Worm (Caenorhabditis elegans) whole organism, late embryonic: Measurements from ENCODE around the gene C49H3.3.

Experiments
- C08G9.2 ChIP-seq: sonication (generic microtip); optimal IDR thresholded peaks from 2 replicates; lab custom pipeline; 2016; ENCODE audit warnings: mild to moderate bottlenecking, missing genetic modification characterization, moderate library complexity, missing compliant biosample characterization
- C38D4.7 ChIP-seq: fragments of 200-800 bp; sonication (Bioruptor generic); optimal IDR thresholded peaks from 2 replicates; lab custom pipeline; 2018; ENCODE audit warnings: mild to moderate bottlenecking, missing genetic modification characterization, moderate library complexity, missing compliant biosample characterization
- F13H6.1 ChIP-seq: sonication (generic microtip); optimal IDR thresholded peaks from 2 replicates; lab custom pipeline; 2016; ENCODE audit warnings: missing genetic modification characterization, missing compliant biosample characterization
- K02D7.2 ChIP-seq: sonication (generic microtip); optimal IDR thresholded peaks from 2 replicates; lab custom pipeline; 2017; ENCODE audit warnings: mild to moderate bottlenecking, missing genetic modification characterization, missing compliant biosample characterization
- T23F11.4 ChIP-seq: fragments of 200-800 bp; sonication (Bioruptor generic); optimal IDR thresholded peaks from 2 replicates; lab custom pipeline; 2018; ENCODE audit warnings: mild to moderate bottlenecking, missing genetic modification characterization, missing compliant biosample characterization
- ahr-1 ChIP-seq: sonication (generic microtip); optimal IDR thresholded peaks from 2 replicates; lab custom pipeline; 2016; ENCODE audit warnings: missing genetic modification characterization, missing compliant biosample characterization
- ceh-14 ChIP-seq: sonication (generic microtip); optimal IDR thresholded peaks from 2 replicates; lab custom pipeline; 2016; ENCODE audit warnings: missing genotype, missing genetic modification characterization, missing compliant biosample characterization
- ceh-18 ChIP-seq: sonication (generic microtip); optimal IDR thresholded peaks from 2 replicates; lab custom pipeline; 2016; ENCODE audit warnings: missing genetic modification characterization, missing compliant biosample characterization
- ceh-2 ChIP-seq: sonication (generic microtip); optimal IDR thresholded peaks from 2 replicates; lab custom pipeline; 2016; ENCODE audit warnings: missing genotype, missing genetic modification characterization, missing compliant biosample characterization
- ceh-31 ChIP-seq: sonication (generic microtip); optimal IDR thresholded peaks from 2 replicates; lab custom pipeline; 2016; ENCODE audit warnings: missing genetic modification characterization, missing compliant biosample characterization
- ceh-34 ChIP-seq: sonication (generic microtip); optimal IDR thresholded peaks from 2 replicates; lab custom pipeline; 2016; ENCODE audit warnings: mild to moderate bottlenecking, missing genetic modification characterization, missing compliant biosample characterization
- ceh-45 ChIP-seq: fragments of 200-800 bp; sonication (Bioruptor generic); IDR thresholded peaks from 2 replicates; pipeline ENCODE4 v1.3.6; 2022; ENCODE audit warnings: missing genetic modification reagents, missing genetic modification characterization, missing compliant biosample characterization
- ceh-48 ChIP-seq: sonication (generic microtip); optimal IDR thresholded peaks from 2 replicates; lab custom pipeline; 2016; ENCODE audit warnings: missing genetic modification characterization, inconsistent platforms, missing compliant biosample characterization
- che-1 ChIP-seq: sonication (generic microtip); optimal IDR thresholded peaks from 2 replicates; lab custom pipeline; 2016; ENCODE audit warnings: mild to moderate bottlenecking, missing genetic modification characterization, missing compliant biosample characterization
- dmd-4 ChIP-seq: sonication (generic microtip); optimal IDR thresholded peaks from 2 replicates; lab custom pipeline; 2016; ENCODE audit warnings: borderline replicate concordance, missing genetic modification characterization, missing compliant biosample characterization
- dve-1 ChIP-seq: sonication (generic microtip); optimal IDR thresholded peaks from 2 replicates; lab custom pipeline; 2017; ENCODE audit warnings: antibody characterized with exemption, mild to moderate bottlenecking, missing genetic modification characterization, missing compliant biosample characterization
- elt-2 ChIP-seq: sonication (generic microtip); optimal IDR thresholded peaks from 2 replicates; lab custom pipeline; 2016; ENCODE audit warnings: missing genetic modification reagents, missing genetic modification characterization, missing compliant biosample characterization
- elt-4 ChIP-seq: sonication (generic microtip); optimal IDR thresholded peaks from 2 replicates; lab custom pipeline; 2016; ENCODE audit warnings: missing genetic modification characterization, missing compliant biosample characterization
- ets-4 ChIP-seq: sonication (generic microtip); optimal IDR thresholded peaks from 2 replicates; lab custom pipeline; 2016; ENCODE audit warnings: missing genetic modification characterization, missing compliant biosample characterization
- eyg-1 ChIP-seq: sonication (generic microtip); optimal IDR thresholded peaks from 2 replicates; lab custom pipeline; 2016; ENCODE audit warnings: missing genotype, missing genetic modification characterization, missing compliant biosample characterization
- fax-1 ChIP-seq: sonication (generic microtip); optimal IDR thresholded peaks from 2 replicates; lab custom pipeline; 2016; ENCODE audit warnings: missing genotype, missing genetic modification characterization, missing compliant biosample characterization
- fkh-6 ChIP-seq: sonication (generic microtip); optimal IDR thresholded peaks from 2 replicates; lab custom pipeline; 2016; ENCODE audit warnings: missing genetic modification characterization, missing compliant biosample characterization
- hlh-13 ChIP-seq: fragments of 200-800 bp; sonication (Bioruptor generic); optimal IDR thresholded peaks from 2 replicates; lab custom pipeline; 2018; ENCODE audit warnings: mild to moderate bottlenecking, missing genetic modification characterization, missing compliant biosample characterization
- hlh-15 ChIP-seq: sonication (generic microtip); optimal IDR thresholded peaks from 2 replicates; lab custom pipeline; 2016; ENCODE audit warnings: missing genetic modification characterization, missing compliant biosample characterization
- mec-3 ChIP-seq: sonication (generic microtip); optimal IDR thresholded peaks from 2 replicates; lab custom pipeline; 2016; ENCODE audit warnings: borderline replicate concordance, missing genetic modification characterization, missing compliant biosample characterization
- nfya-1 ChIP-seq: sonication (generic microtip); optimal IDR thresholded peaks from 2 replicates; lab custom pipeline; 2017; ENCODE audit warnings: missing genetic modification characterization, mild to moderate bottlenecking, missing compliant biosample characterization, antibody characterized with exemption, moderate library complexity
- odd-2 ChIP-seq: sonication (generic microtip); optimal IDR thresholded peaks from 2 replicates; lab custom pipeline; 2017; ENCODE audit warnings: antibody characterized with exemption, mild to moderate bottlenecking, missing genetic modification characterization, missing compliant biosample characterization
- pag-3 ChIP-seq: sonication (generic microtip); optimal IDR thresholded peaks from 2 replicates; lab custom pipeline; 2016; ENCODE audit warnings: missing compliant biosample characterization, missing genetic modification characterization, borderline replicate concordance
- pat-9 ChIP-seq: fragments of 200-800 bp; sonication (Bioruptor generic); optimal IDR thresholded peaks from 2 replicates; lab custom pipeline; 2018; ENCODE audit warnings: mild to moderate bottlenecking, missing genetic modification characterization, moderate library complexity, missing compliant biosample characterization
- pax-1 ChIP-seq: fragments of 150-350 bp; optimal IDR thresholded peaks from 2 replicates; lab custom pipeline; 2014; ENCODE audit warnings: missing biosample characterization, missing genetic modification characterization
- pha-2 ChIP-seq: sonication (generic microtip); optimal IDR thresholded peaks from 2 replicates; lab custom pipeline; 2017; ENCODE audit warnings: mild to moderate bottlenecking, missing genetic modification characterization, missing compliant biosample characterization
- ref-2 ChIP-seq: sonication (generic microtip); optimal IDR thresholded peaks from 2 replicates; lab custom pipeline; 2016; ENCODE audit warnings: missing genetic modification characterization, missing compliant biosample characterization
- rnt-1 ChIP-seq: sonication (generic microtip); optimal IDR thresholded peaks from 2 replicates; lab custom pipeline; 2016; ENCODE audit warnings: missing genetic modification characterization, missing compliant biosample characterization
- sox-4 ChIP-seq: sonication (generic microtip); optimal IDR thresholded peaks from 2 replicates; lab custom pipeline; 2017; ENCODE audit warnings: mild to moderate bottlenecking, missing genetic modification characterization, inconsistent platforms, missing compliant biosample characterization
- tbx-2 ChIP-seq: sonication (generic microtip); optimal IDR thresholded peaks from 2 replicates; lab custom pipeline; 2016; ENCODE audit warnings: missing genetic modification characterization, missing compliant biosample characterization
- tbx-7 ChIP-seq: sonication (generic microtip); optimal IDR thresholded peaks from 2 replicates; lab custom pipeline; 2016; ENCODE audit warnings: missing genotype, missing genetic modification characterization, missing compliant biosample characterization
- ttx-3 ChIP-seq: sonication (generic microtip); optimal IDR thresholded peaks from 2 replicates; lab custom pipeline; 2016; ENCODE audit warnings: missing genetic modification reagents, missing genetic modification characterization, missing compliant biosample characterization
- unc-3 ChIP-seq, 2 experiments: fragments of 200-800 bp in 1 of 2; sonication (Bioruptor generic) in 1 of 2; sonication (generic microtip) in 1 of 2; conservative IDR thresholded peaks in 1 of 2; optimal IDR thresholded peaks in 1 of 2; 2 replicates each; pipeline versions ENCODE4 v1.3.6 to Lab custom; 2016 to 2022; ENCODE audit warnings: missing compliant biosample characterization in 2 of 2, missing genetic modification characterization in 2 of 2, missing genetic modification reagents in 1 of 2
- unc-42 ChIP-seq: sonication (generic microtip); optimal IDR thresholded peaks from 2 replicates; lab custom pipeline; 2016; ENCODE audit warnings: missing genotype, missing genetic modification characterization, missing compliant biosample characterization
- unc-86 ChIP-seq: sonication (generic microtip); optimal IDR thresholded peaks from 2 replicates; lab custom pipeline; 2016; ENCODE audit warnings: missing genetic modification characterization, missing compliant biosample characterization
- zip-5 ChIP-seq: sonication (generic microtip); optimal IDR thresholded peaks from 2 replicates; lab custom pipeline; 2016; ENCODE audit warnings: missing genetic modification characterization, missing compliant biosample characterization

Gene C49H3.3

DNA sequence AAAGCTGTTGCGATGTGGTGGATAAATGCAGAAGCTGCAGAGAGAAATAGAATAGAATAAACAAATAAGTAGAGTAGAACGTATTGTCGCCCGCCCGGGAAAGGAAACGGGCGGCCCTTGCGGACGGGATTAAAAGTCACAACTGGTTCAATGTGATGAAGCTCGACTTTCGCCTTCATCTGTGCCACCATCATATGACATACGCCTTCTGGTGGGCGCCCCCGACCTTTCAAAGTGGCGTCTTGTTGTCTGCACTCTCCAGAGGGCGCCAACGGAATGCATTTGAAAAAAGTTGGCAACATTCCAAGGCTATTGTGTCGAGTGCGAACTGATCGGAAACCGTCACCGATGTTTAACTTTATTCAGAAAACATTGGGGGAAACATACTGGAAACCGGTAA is 19.1 kb downstream of the C49H3.3 start:
- no peak for TF ChIP-seq hlh-15 (tag; lab: Kevin White, UChicago)
- TF ChIP-seq ceh-34 (tag; lab: Kevin White, UChicago): peak; percentile 27

DNA sequence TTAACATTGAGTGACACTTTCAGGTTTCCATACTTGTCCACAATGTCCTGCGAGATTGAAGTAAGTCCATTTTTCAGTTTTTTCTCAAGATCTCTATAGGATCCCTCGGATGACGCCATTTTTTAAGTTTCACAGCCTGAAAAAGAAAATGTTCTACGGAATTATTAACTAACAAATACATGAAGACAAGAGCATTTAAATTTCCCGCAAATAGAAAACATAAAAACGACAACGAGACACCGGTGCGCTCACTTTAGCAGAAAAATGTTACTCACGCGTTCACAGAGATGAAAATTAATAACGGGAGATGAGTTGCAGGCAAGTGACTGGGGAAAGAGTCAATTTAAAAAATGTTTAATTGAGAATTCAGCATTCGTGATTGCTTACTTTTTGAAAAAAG is 22.3 kb downstream of the C49H3.3 start, which contains the start of gene czw-1:
Gene czw-1 (minus strand): TSS at position 369 of the 400 bp plus-strand sequence.
- TF ChIP-seq pax-1 (tag; lab: Kevin White, UChicago): no peak
- TF ChIP-seq rnt-1 (tag; lab: Kevin White, UChicago): no peak
- TF ChIP-seq pha-2 (tag; lab: Kevin White, UChicago): no peak
- TF ChIP-seq ahr-1: no peak
- no peak for TF ChIP-seq eyg-1 (tag; lab: Kevin White, UChicago)

DNA sequence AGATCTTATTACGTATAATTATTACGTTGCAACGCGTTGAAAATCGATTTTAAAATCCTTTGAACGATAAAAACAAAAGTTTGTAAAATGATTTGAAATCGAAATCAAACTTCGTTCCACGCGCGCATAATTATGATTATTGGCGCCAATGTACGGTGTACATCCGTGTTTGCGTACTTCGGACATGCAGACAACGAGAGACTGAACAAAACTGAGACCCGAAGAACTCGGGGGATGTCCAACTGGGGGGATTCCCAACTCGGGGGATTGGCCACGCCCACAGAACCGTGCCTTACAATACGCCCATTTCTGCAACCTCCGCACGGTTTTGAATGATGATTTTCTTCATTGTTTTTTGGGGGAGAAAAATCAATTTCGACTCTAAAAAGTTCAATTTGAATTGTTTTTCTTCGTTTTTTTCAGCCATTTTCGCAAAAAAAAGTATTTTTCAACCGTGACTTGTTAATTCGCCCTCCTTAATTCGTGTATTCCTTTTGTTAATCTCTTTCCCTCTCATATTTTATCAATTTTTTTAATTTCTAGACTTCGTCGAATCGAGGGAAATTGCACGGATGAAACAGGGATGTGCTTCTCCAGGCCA is 22.8 kb downstream of the C49H3.3 start, which contains the start of gene F20D12.12:
Gene F20D12.12 (plus strand): TSS at position 542 of the 601 bp plus-strand sequence.
- TF ChIP-seq fax-1 (peak; percentile 46), ceh-34 (tag; lab: Kevin White, UChicago) (peak; percentile 72), nfya-1 (peak; percentile 72), ahr-1 (peak; percentile 14), mec-3 (tag; lab: Kevin White, UChicago) (peak; percentile 22), hlh-15 (tag; lab: Kevin White, UChicago) (peak; percentile 4), elt-2 (tag; lab: Kevin White, UChicago) (peak; percentile 44), tbx-2 (peak; percentile 81), ceh-2 (peak; percentile 45), ets-4 (peak; percentile 56), ceh-14 (tag; lab: Kevin White, UChicago) (peak; percentile 68), ref-2 (peak; percentile 68), fkh-6 (tag; lab: Kevin White, UChicago) (peak; percentile 31), ttx-3 (tag; lab: Kevin White, UChicago) (peak; percentile 46), unc-42 (peak; percentile 67), zip-5 (tag; lab: Kevin White, UChicago) (peak; percentile 51), C08G9.2 (tag; lab: Kevin White, UChicago) (peak; percentile 66), tbx-7 (tag; lab: Kevin White, UChicago) (peak; percentile 64), F13H6.1 (tag; lab: Kevin White, UChicago) (peak; percentile 50), unc-86 (peak; percentile 32), unc-3 (GFP tag; conservative IDR thresholded peaks at IDR 0.05; lab: Robert Waterston, UW) (peak; percentile 34; the same call in 1 of the 2 replicates), unc-3 (tag; optimal IDR thresholded peaks at IDR 0.05; lab: Kevin White, UChicago) (peak; percentile 32), ceh-45 (peak; percentile 58; the same call in 1 of the 2 replicates), ceh-18 (tag; lab: Kevin White, UChicago) (peak; percentile 76), rnt-1 (tag; lab: Kevin White, UChicago) (peak; percentile 79), ceh-31 (tag; lab: Kevin White, UChicago) (peak; percentile 85)
- TF ChIP-seq, all 69 proteins: peak for 25; not testable (repeated sequence) for 44

DNA sequence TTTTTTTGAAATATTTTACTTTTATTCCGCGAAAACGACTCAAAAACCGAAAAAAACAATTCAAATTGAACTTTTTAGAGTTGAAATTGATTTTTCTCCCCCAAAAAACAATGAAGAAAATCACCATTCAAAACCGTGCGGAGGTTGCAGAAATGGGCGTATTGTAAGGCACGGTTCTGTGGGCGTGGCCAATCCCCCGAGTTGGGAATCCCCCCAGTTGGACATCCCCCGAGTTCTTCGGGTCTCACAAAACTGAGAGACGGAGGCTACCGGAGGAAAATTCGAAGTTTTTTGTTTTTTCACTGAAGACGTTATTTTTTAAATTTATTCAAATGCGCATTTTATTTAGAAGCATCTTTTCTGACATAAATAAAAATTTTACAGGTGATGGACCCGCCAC is 24.1 kb downstream of the C49H3.3 start, which contains the start of gene mcm-3AP:
Gene mcm-3AP (plus strand): TSS at position 383 of the 400 bp plus-strand sequence.
- peak; percentile 5 for TF ChIP-seq elt-2 (tag; lab: Kevin White, UChicago)
- TF ChIP-seq nfya-1: peak; percentile 11
- TF ChIP-seq ceh-45: peak; percentile 43; the same call in 1 of the 2 replicates
- peak; percentile 53 for TF ChIP-seq C08G9.2 (tag; lab: Kevin White, UChicago)
- peak; percentile 9 for TF ChIP-seq F13H6.1 (tag; lab: Kevin White, UChicago)
- peak; percentile 6 for TF ChIP-seq dmd-4 (tag; lab: Kevin White, UChicago)
- peak; percentile 59 for TF ChIP-seq tbx-2
- TF ChIP-seq ceh-18 (tag; lab: Kevin White, UChicago): peak; percentile 8
- TF ChIP-seq ceh-31 (tag; lab: Kevin White, UChicago): peak; percentile 72
- TF ChIP-seq zip-5 (tag; lab: Kevin White, UChicago): peak; percentile 11

DNA sequence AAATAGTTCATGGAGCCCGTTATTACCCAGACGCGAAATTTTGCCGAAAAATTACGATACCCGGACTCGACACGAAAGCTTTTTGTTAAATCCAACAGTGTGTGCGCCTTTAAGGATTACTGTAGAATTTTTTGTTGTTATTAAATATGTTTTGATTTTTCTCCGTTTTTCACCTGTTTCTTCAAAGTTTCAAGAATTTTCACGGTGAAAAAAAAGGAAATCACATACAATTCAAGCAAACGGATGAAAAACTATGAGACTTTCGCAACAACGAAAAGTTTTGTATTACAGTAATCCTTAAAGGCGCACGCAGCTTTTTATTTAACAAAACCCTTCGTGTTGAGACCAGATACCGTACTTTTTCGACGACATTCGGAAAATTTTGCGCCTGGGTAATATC is 29.9 kb downstream of the C49H3.3 start:
- TF ChIP-seq pag-3 (no peak), ceh-48 (no peak), ceh-31 (tag; lab: Kevin White, UChicago) (no peak), C38D4.7 (GFP tag; lab: Kevin White, UChicago) (no peak), elt-4 (tag; lab: Kevin White, UChicago) (no peak), ttx-3 (tag; lab: Kevin White, UChicago) (no peak), hlh-13 (GFP tag; lab: Kevin White, UChicago) (no peak), T23F11.4 (GFP tag; lab: Kevin White, UChicago) (no peak), pat-9 (tag; lab: Kevin White, UChicago) (no peak), K02D7.2 (tag; lab: Kevin White, UChicago) (no peak), odd-2 (no peak), dve-1 (tag; lab: Kevin White, UChicago) (no peak), unc-3 (GFP tag; conservative IDR thresholded peaks at IDR 0.05; lab: Robert Waterston, UW) (no peak), unc-3 (tag; optimal IDR thresholded peaks at IDR 0.05; lab: Kevin White, UChicago) (no peak), rnt-1 (tag; lab: Kevin White, UChicago) (no peak), F13H6.1 (tag; lab: Kevin White, UChicago) (no peak), che-1 (no peak), sox-4 (tag; lab: Kevin White, UChicago) (no peak)
